Fruit fly (Drosophila melanogaster) whole organism, embryonic: ENCODE data around the gene CG13995.

ENCODE experiments used
- Antp ChIP-seq: fragments of 200-800 bp; sonication (Bioruptor generic); optimal IDR thresholded peaks from 3 replicates; lab custom pipeline; 2016; ENCODE audit warnings: missing biosample characterization, missing genetic modification characterization
- Awh ChIP-seq: fragments of 200-800 bp; sonication (Bioruptor generic); IDR thresholded peaks from 2 replicates; pipeline ENCODE4, ENCODE4 v1.3.6; 2022; ENCODE audit warnings: missing biosample characterization, missing genetic modification characterization
- Blimp-1 ChIP-seq: fragments of 200-800 bp; sonication (Bioruptor generic); optimal IDR thresholded peaks from 3 replicates; lab custom pipeline; 2018; ENCODE audit warnings: missing biosample characterization, missing genetic modification characterization, mild to moderate bottlenecking, moderate library complexity, missing genetic modification reagents
- CG10543 ChIP-seq: fragments of 200-800 bp; sonication (Bioruptor generic); optimal IDR thresholded peaks from 3 replicates; lab custom pipeline; 2017; ENCODE audit warnings: missing biosample characterization, mild to moderate bottlenecking, missing genetic modification characterization, moderate library complexity
- CG15479 ChIP-seq: fragments of 200-800 bp; sonication (Bioruptor generic); optimal IDR thresholded peaks from 3 replicates; lab custom pipeline; 2019; ENCODE audit warnings: missing biosample characterization, mild to moderate bottlenecking, missing genetic modification characterization, moderate library complexity
- CG15696 ChIP-seq: fragments of 200-800 bp; sonication (Bioruptor generic); optimal IDR thresholded peaks from 2 replicates; lab custom pipeline; 2019; ENCODE audit warnings: missing biosample characterization, mild to moderate bottlenecking, missing genetic modification characterization, moderate library complexity
- CG1647 ChIP-seq: fragments of 200-800 bp; sonication (Bioruptor generic); optimal IDR thresholded peaks from 3 replicates; lab custom pipeline; 2016; ENCODE audit warnings: missing biosample characterization, missing genetic modification characterization
- CG16779 ChIP-seq: fragments of 200-800 bp; sonication (Bioruptor generic); IDR thresholded peaks from 2 replicates; pipeline ENCODE4 v1.3.6; 2022; ENCODE audit warnings: missing biosample characterization, missing genetic modification characterization
- CG17359 ChIP-seq: fragments of 200-800 bp; sonication (Bioruptor generic); optimal IDR thresholded peaks from 3 replicates; lab custom pipeline; 2018; ENCODE audit warnings: missing biosample characterization, mild to moderate bottlenecking, missing genetic modification characterization, moderate library complexity
- CG17802 ChIP-seq: fragments of 200-800 bp; sonication (Bioruptor generic); optimal IDR thresholded peaks from 2 replicates; lab custom pipeline; 2018; ENCODE audit warnings: missing biosample characterization, mild to moderate bottlenecking, missing genetic modification characterization, moderate library complexity
- CG2120 ChIP-seq: fragments of 200-800 bp; sonication (Bioruptor generic); optimal IDR thresholded peaks from 3 replicates; lab custom pipeline; 2016; ENCODE audit warnings: missing biosample characterization, missing genetic modification characterization
- CG30431 ChIP-seq: fragments of 200-800 bp; sonication (Bioruptor generic); optimal IDR thresholded peaks from 2 replicates; lab custom pipeline; 2017; ENCODE audit warnings: missing biosample characterization, missing genetic modification characterization
- CG31441 ChIP-seq: fragments of 200-800 bp; sonication (Bioruptor generic); IDR thresholded peaks from 2 replicates; pipeline ENCODE4 v1.3.6; 2022; ENCODE audit warnings: missing biosample characterization, missing genetic modification characterization
- CG34422 ChIP-seq: fragments of 200-800 bp; sonication (Bioruptor generic); IDR thresholded peaks from 3 replicates; pipeline ENCODE4 v1.3.6; 2022; ENCODE audit warnings: missing biosample characterization, missing genetic modification characterization
- CG42726 ChIP-seq: fragments of 200-800 bp; sonication (Bioruptor generic); IDR thresholded peaks from 2 replicates; pipeline ENCODE4 v1.3.6; 2022; ENCODE audit warnings: missing biosample characterization, missing genetic modification characterization; ENCODE audit not compliant: partially characterized antibody
- CG4854 ChIP-seq: fragments of 200-800 bp; sonication (Bioruptor generic); optimal IDR thresholded peaks from 2 replicates; lab custom pipeline; 2016; ENCODE audit warnings: missing biosample characterization, missing genetic modification characterization, inconsistent platforms
- CG8924 ChIP-seq: fragments of 200-800 bp; optimal IDR thresholded peaks from 3 replicates; lab custom pipeline; 2019; ENCODE audit warnings: missing biosample characterization, mild to moderate bottlenecking, missing genetic modification characterization, moderate library complexity
- CG9797 ChIP-seq: fragments of 200-800 bp; sonication (Bioruptor generic); optimal IDR thresholded peaks from 3 replicates; lab custom pipeline; 2018; ENCODE audit warnings: missing biosample characterization, mild to moderate bottlenecking, missing genetic modification characterization
- CrebB ChIP-seq: fragments of 200-800 bp; sonication (Bioruptor generic); optimal IDR thresholded peaks from 3 replicates; lab custom pipeline; 2018; ENCODE audit warnings: missing biosample characterization, mild to moderate bottlenecking, missing genetic modification characterization
- Ets97D ChIP-seq: fragments of 200-800 bp; sonication (Bioruptor generic); optimal IDR thresholded peaks from 3 replicates; lab custom pipeline; 2016; ENCODE audit warnings: missing biosample characterization, missing genetic modification characterization
- HLH54F ChIP-seq: fragments of 200-800 bp; sonication (Bioruptor generic); optimal IDR thresholded peaks from 3 replicates; lab custom pipeline; 2016; ENCODE audit warnings: missing biosample characterization, missing genetic modification characterization
- HLHmδ ChIP-seq: fragments of 200-800 bp; sonication (Bioruptor generic); optimal IDR thresholded peaks from 2 replicates; lab custom pipeline; 2018; ENCODE audit warnings: missing biosample characterization, mild to moderate bottlenecking, missing genetic modification characterization, moderate library complexity
- Hr3 ChIP-seq: fragments of 200-800 bp; sonication (Bioruptor generic); optimal IDR thresholded peaks from 3 replicates; lab custom pipeline; 2016; ENCODE audit warnings: missing biosample characterization, missing genetic modification characterization
- Hr39 ChIP-seq: fragments of >200 bp; optimal IDR thresholded peaks from 2 replicates; lab custom pipeline; 2017
- Lhr ChIP-seq: fragments of 200-800 bp; sonication (Bioruptor generic); optimal IDR thresholded peaks from 3 replicates; lab custom pipeline; 2017; ENCODE audit warnings: mild to moderate bottlenecking, missing biosample characterization, missing genetic modification reagents, missing genetic modification characterization
- MTF-1 ChIP-seq: fragments of 200-800 bp; sonication (Bioruptor generic); optimal IDR thresholded peaks from 2 replicates; lab custom pipeline; 2018; ENCODE audit warnings: missing biosample characterization, mild to moderate bottlenecking, missing genetic modification characterization, borderline replicate concordance
- NC2β ChIP-seq: fragments of 200-800 bp; sonication (Bioruptor generic); optimal IDR thresholded peaks from 2 replicates; lab custom pipeline; 2016; ENCODE audit warnings: missing biosample characterization, missing genetic modification characterization
- NK7.1 ChIP-seq: fragments of 200-800 bp; sonication (Bioruptor generic); optimal IDR thresholded peaks from 3 replicates; lab custom pipeline; 2016; ENCODE audit warnings: missing biosample characterization, missing genetic modification characterization
- Rfx ChIP-seq: fragments of 200-800 bp; sonication (Bioruptor generic); IDR thresholded peaks from 2 replicates; pipeline ENCODE4 v1.3.6; 2022; ENCODE audit warnings: missing biosample characterization, missing genetic modification characterization
- Xbp1 ChIP-seq: fragments of 200-800 bp; sonication (Bioruptor generic); optimal IDR thresholded peaks from 3 replicates; lab custom pipeline; 2016; ENCODE audit warnings: missing biosample characterization, mild to moderate bottlenecking, missing genetic modification characterization
- YL-1 ChIP-seq: fragments of 200-800 bp; sonication (Bioruptor generic); optimal IDR thresholded peaks from 3 replicates; lab custom pipeline; 2017; ENCODE audit warnings: missing biosample characterization, mild to moderate bottlenecking, missing genetic modification characterization
- ab ChIP-seq: fragments of 200-800 bp; sonication (Bioruptor generic); optimal IDR thresholded peaks from 2 replicates; lab custom pipeline; 2016; ENCODE audit warnings: missing biosample characterization, missing genetic modification characterization
- ash1 ChIP-seq: fragments of 200-800 bp; sonication (Bioruptor generic); optimal IDR thresholded peaks from 2 replicates; lab custom pipeline; 2018; ENCODE audit warnings: missing biosample characterization, mild to moderate bottlenecking, missing genetic modification characterization
- chm ChIP-seq: fragments of 200-800 bp; sonication (Bioruptor generic); IDR thresholded peaks from 2 replicates; pipeline ENCODE4 v1.3.6; 2022; ENCODE audit warnings: missing biosample characterization, missing genetic modification characterization
- ci ChIP-seq: fragments of 200-800 bp; sonication (Bioruptor generic); IDR thresholded peaks from 3 replicates; pipeline ENCODE4 v1.3.6; 2022; ENCODE audit warnings: missing biosample characterization, missing genetic modification characterization
- gcm ChIP-seq: fragments of 200-800 bp; sonication (Bioruptor generic); optimal IDR thresholded peaks from 2 replicates; lab custom pipeline; 2019; ENCODE audit warnings: missing biosample characterization, mild to moderate bottlenecking, missing genetic modification characterization, moderate library complexity
- gsb ChIP-seq: fragments of 200-800 bp; sonication (Bioruptor generic); IDR thresholded peaks from 2 replicates; pipeline ENCODE4 v1.3.6; 2022; ENCODE audit warnings: missing biosample characterization, missing genetic modification characterization
- insv ChIP-seq, 2 experiments: fragments of 200-800 bp; sonication (Bioruptor generic); optimal IDR thresholded peaks; 3 replicates each; lab custom pipeline; 2016 to 2018; ENCODE audit warnings: missing biosample characterization in 2 of 2, missing genetic modification characterization in 2 of 2
- inv ChIP-seq: fragments of 200-800 bp; sonication (Bioruptor generic); IDR thresholded peaks from 2 replicates; pipeline ENCODE4 v1.3.6; 2022; ENCODE audit warnings: missing biosample characterization, missing genetic modification characterization; ENCODE audit not compliant: partially characterized antibody
- pan ChIP-seq, 4 experiments: fragments of >200 bp in 3 of 4; fragments of 200-800 bp in 1 of 4; sonication (Bioruptor generic) in 1 of 4; optimal IDR thresholded peaks in 3 of 4; IDR thresholded peaks in 1 of 4; 2 replicates each; pipeline versions ENCODE4 v1.3.6 to Lab custom; 2017 to 2022; ENCODE audit warnings: missing biosample characterization in 2 of 4, missing genetic modification characterization in 2 of 4, mixed read lengths in 1 of 4
- pros ChIP-seq: fragments of 200-800 bp; sonication (Bioruptor generic); optimal IDR thresholded peaks from 3 replicates; lab custom pipeline; 2019; ENCODE audit warnings: missing biosample characterization, mild to moderate bottlenecking, missing genetic modification characterization, moderate library complexity
- slbo ChIP-seq: fragments of 200-800 bp; sonication (Bioruptor generic); IDR thresholded peaks from 2 replicates; pipeline ENCODE4 v1.3.6; 2022; ENCODE audit warnings: missing biosample characterization, missing genetic modification characterization
- slp2 ChIP-seq: fragments of 200-800 bp; sonication (Bioruptor generic); optimal IDR thresholded peaks from 2 replicates; lab custom pipeline; 2016; ENCODE audit warnings: missing biosample characterization, missing genetic modification characterization
- sna ChIP-seq: fragments of 200-800 bp; sonication (Bioruptor generic); IDR thresholded peaks from 2 replicates; pipeline ENCODE4 v1.3.6; 2022; ENCODE audit warnings: missing biosample characterization, missing genetic modification characterization; ENCODE audit not compliant: partially characterized antibody
- stc ChIP-seq: fragments of 200-800 bp; sonication (Bioruptor generic); IDR thresholded peaks from 2 replicates; pipeline ENCODE4 v1.3.6; 2022; ENCODE audit warnings: missing biosample characterization, missing genetic modification characterization
- tap ChIP-seq: fragments of 200-800 bp; optimal IDR thresholded peaks from 3 replicates; lab custom pipeline; 2019; ENCODE audit warnings: missing biosample characterization, mild to moderate bottlenecking, missing genetic modification characterization, moderate library complexity
- tna ChIP-seq: fragments of 200-800 bp; sonication (Bioruptor generic); IDR thresholded peaks from 2 replicates; pipeline ENCODE4 v1.3.6; 2022; ENCODE audit warnings: missing biosample characterization, missing genetic modification characterization; ENCODE audit not compliant: partially characterized antibody
- zfh1 ChIP-seq: fragments of 200-800 bp; sonication (Bioruptor generic); IDR thresholded peaks from 3 replicates; pipeline ENCODE4 v1.3.6; 2022; ENCODE audit warnings: missing biosample characterization, missing genetic modification characterization

Gene CG13995

dm6 chr2L:6098479-6099269 lies 44.6 kb downstream of the CG13995 start, which contains the start of gene CG9175 (continued):
- TF ChIP-seq CG15479 (GFP tag; lab: Kevin White, UChicago) (no peak), HLHmδ (peak; percentile 83), Hr39 (lab: Kevin White, UChicago) (no peak), slp2 (GFP tag; lab: Kevin White, UChicago) (no peak), ab (no peak), pros (GFP tag; lab: Kevin White, UChicago) (peak; percentile 17), CG42726 (GFP tag; lab: Robert Waterston, UW) (peak; percentile 99), Hr3 (GFP tag; lab: Kevin White, UChicago) (peak; percentile 5), chm (GFP tag; lab: Robert Waterston, UW) (peak; percentile 41; the same call in 1 of the 2 replicates), CG17359 (tag; lab: Kevin White, UChicago) (peak; percentile 2), tna (GFP tag; lab: Robert Waterston, UW) (peak; percentile 93), ash1 (peak; percentile 28), CG15696 (tag; lab: Kevin White, UChicago) (peak; percentile 3), Lhr (peak; percentile 83), CG30431 (no peak), pan (optimal IDR thresholded peaks at IDR 0.05; lab: Kevin White, UChicago) (no peak), pan (GFP tag; optimal IDR thresholded peaks at IDR 0.05 in 1 of 2, IDR thresholded peaks at IDR 0.05 in 1 of 2) (no peak), CG9797 (peak; percentile 57), gsb (GFP tag; lab: Robert Waterston, UW) (no peak), Blimp-1 (GFP tag; lab: Kevin White, UChicago) (peak; percentile 22), NC2β (GFP tag; lab: Kevin White, UChicago) (peak; percentile 73), CG4854 (GFP tag; lab: Kevin White, UChicago) (peak; percentile 14), Antp (GFP tag; lab: Kevin White, UChicago) (peak; percentile 39), insv (GFP tag; optimal IDR thresholded peaks at IDR 0.05; lab: Kevin White, UChicago) (peak in 1 of 2 experiments; percentile 31), inv (GFP tag; lab: Robert Waterston, UW) (peak; percentile 94), Ets97D (peak; percentile 82), CG1647 (GFP tag; lab: Kevin White, UChicago) (peak; percentile 13), zfh1 (peak; percentile 4; the same call in 1 of the 3 replicates), CG10543 (peak; percentile 67), NK7.1 (GFP tag; lab: Kevin White, UChicago) (no peak), CG8924 (tag; lab: Kevin White, UChicago) (peak; percentile 72), ci (GFP tag; lab: Robert Waterston, UW) (peak; percentile 78), sna (GFP tag; lab: Robert Waterston, UW) (peak; percentile 96), slbo (GFP tag; lab: Robert Waterston, UW) (0 out of 2 replicates have a peak, but pooled peaks have one; percentile 32), tap (tag; lab: Kevin White, UChicago) (peak; percentile 42), Xbp1 (peak; percentile 92), MTF-1 (peak; percentile 21), CG16779 (GFP tag; lab: Robert Waterston, UW) (no peak), CG2120 (GFP tag; lab: Kevin White, UChicago) (peak; percentile 61), CG34422 (peak; percentile 81), Rfx (peak; percentile 66), stc (GFP tag; lab: Robert Waterston, UW) (peak; percentile 35; the same call in 1 of the 2 replicates), CG17802 (tag; lab: Kevin White, UChicago) (no peak), HLH54F (GFP tag; lab: Kevin White, UChicago) (peak; percentile 22), CrebB (peak; percentile 42), YL-1 (GFP tag; lab: Kevin White, UChicago) (peak; percentile 94), gcm (GFP tag; lab: Kevin White, UChicago) (peak; percentile 28), Awh (GFP tag; lab: Robert Waterston, UW) (no peak), CG31441 (GFP tag; lab: Robert Waterston, UW) (no peak)
